Worm (Caenorhabditis elegans): ENCODE measurements around the gene F15H10.7.

Gene F15H10.7

ce11 chrV:10360186-10360585, 46.0 kb downstream of the F15H10.7 start:
- TF ChIP-seq elt-3 (tag; optimal IDR thresholded peaks at IDR 0.05), result no peak
- TF ChIP-seq nfya-1 (tag; optimal IDR thresholded peaks at IDR 0.05; ENCODE audit: insufficient read depth), result no peak
- TF ChIP-seq ceh-82 (tag; optimal IDR thresholded peaks at IDR 0.05), result no peak
- TF ChIP-seq ztf-11 (tag; optimal IDR thresholded peaks at IDR 0.05), result no peak
- no peak for TF ChIP-seq elt-1 (tag; optimal IDR thresholded peaks at IDR 0.05)
- no peak for TF ChIP-seq lin-15B (tag; optimal IDR thresholded peaks at IDR 0.05)
- no peak for TF ChIP-seq hmg-11 (tag; optimal IDR thresholded peaks at IDR 0.05)
- TF ChIP-seq unc-39 (tag; optimal IDR thresholded peaks at IDR 0.05), result no peak
- TF ChIP-seq daf-12 (tag; optimal IDR thresholded peaks at IDR 0.05), result no peak
- TF ChIP-seq mdl-1 (tag; optimal IDR thresholded peaks at IDR 0.05), result no peak
- no peak for TF ChIP-seq snpc-4 (tag; optimal IDR thresholded peaks at IDR 0.05)
- no peak for TF ChIP-seq eor-1 (tag; optimal IDR thresholded peaks at IDR 0.05)
- no peak for TF ChIP-seq fkh-10 (GFP tag; optimal IDR thresholded peaks at IDR 0.05)
- no peak for TF ChIP-seq egl-5 (tag; optimal IDR thresholded peaks at IDR 0.05)
- no peak for TF ChIP-seq unc-62 (GFP tag; optimal IDR thresholded peaks at IDR 0.05)
- TF ChIP-seq mml-1 (tag; optimal IDR thresholded peaks at IDR 0.05), result no peak
- TF ChIP-seq ceh-9 (tag; optimal IDR thresholded peaks at IDR 0.05), result no peak
- no peak for TF ChIP-seq fos-1 (tag; optimal IDR thresholded peaks at IDR 0.05)

- no peak for TF ChIP-seq ztf-11 (tag; optimal IDR thresholded peaks at IDR 0.05)
- TF ChIP-seq nhr-77 (tag; optimal IDR thresholded peaks at IDR 0.05), result no peak
Measured at ce11 chrV:10358238-10358637, 48.0 kb downstream of the F15H10.7 start, which contains the start of gene ttll-15. Gene ttll-15, plus strand, starts transcription at chrV:10358538.

ce11 chrV:10357467-10357953, 48.7 kb downstream of the F15H10.7 start, which contains the start of gene ceeh-2:
Gene ceeh-2, minus strand, starts transcription at chrV:10357903.
- TF ChIP-seq egl-5 (tag; optimal IDR thresholded peaks at IDR 0.05) (no peak), pqm-1 (tag; optimal IDR thresholded peaks at IDR 0.05) (peak; percentile 20), elt-2 (tag; optimal IDR thresholded peaks at IDR 0.05) (peak; percentile 53)

DNA sequence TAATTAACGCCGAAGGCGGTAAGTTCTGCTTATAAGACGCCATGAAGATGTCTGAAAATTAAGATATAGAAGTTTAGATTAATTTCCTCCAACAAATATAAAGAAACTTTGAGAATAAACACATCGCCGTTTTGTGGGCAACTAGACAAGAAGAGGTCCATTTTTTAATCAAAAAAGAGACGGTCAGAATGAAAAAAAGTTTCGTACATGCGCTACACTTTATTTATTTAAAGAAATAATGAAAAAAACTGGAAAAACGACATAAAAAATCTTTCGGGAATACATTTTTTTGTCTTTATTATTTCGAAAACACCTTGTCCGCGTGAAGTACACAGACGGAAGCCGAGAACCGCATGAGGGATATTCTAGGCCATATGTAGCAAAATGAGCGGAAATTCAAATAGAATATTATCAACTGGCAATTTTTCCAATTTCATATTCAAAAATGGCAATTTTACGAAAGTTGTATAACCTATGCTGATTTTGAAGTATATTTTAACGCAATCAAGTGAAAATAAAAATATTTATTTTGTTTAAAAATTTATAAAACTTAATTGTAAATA, 50.4 kb downstream of the F15H10.7 start, which contains the start of gene sluh-7:
sluh-7 (minus strand) TSS at position 51 of the 563 bp plus-strand sequence.
- TF ChIP-seq hmg-11 (tag; optimal IDR thresholded peaks at IDR 0.05) (peak; percentile 51), elt-3 (tag; optimal IDR thresholded peaks at IDR 0.05) (no peak), lsy-12 (tag; optimal IDR thresholded peaks at IDR 0.05) (peak; percentile 54), pqm-1 (tag; optimal IDR thresholded peaks at IDR 0.05) (no peak), nfya-1 (tag; optimal IDR thresholded peaks at IDR 0.05; ENCODE audit: insufficient read depth) (peak; percentile 80), ceh-9 (tag; optimal IDR thresholded peaks at IDR 0.05) (no peak), jun-1 (tag; optimal IDR thresholded peaks at IDR 0.05) (no peak), R02D3.7 (tag; optimal IDR thresholded peaks at IDR 0.05) (peak; percentile 24), ceh-28 (tag; optimal IDR thresholded peaks at IDR 0.05) (peak; percentile 5), nhr-237 (tag; optimal IDR thresholded peaks at IDR 0.05) (no peak), nhr-11 (tag; optimal IDR thresholded peaks at IDR 0.05) (no peak), ztf-4 (tag; optimal IDR thresholded peaks at IDR 0.05) (no peak), snpc-4 (tag; optimal IDR thresholded peaks at IDR 0.05) (peak; percentile 81), fos-1 (tag; optimal IDR thresholded peaks at IDR 0.05) (no peak), pha-4 (tag; optimal IDR thresholded peaks at IDR 0.05) (peak; percentile 92), fkh-2 (tag; optimal IDR thresholded peaks at IDR 0.05) (no peak), unc-39 (tag; optimal IDR thresholded peaks at IDR 0.05) (no peak), ama-1 (optimal IDR thresholded peaks at IDR 0.05) (no peak), nhr-43 (tag; optimal IDR thresholded peaks at IDR 0.05; ENCODE audit: poor library complexity, severe bottlenecking) (peak; percentile 92), elt-2 (tag; optimal IDR thresholded peaks at IDR 0.05) (peak; percentile 28), nhr-23 (tag; optimal IDR thresholded peaks at IDR 0.05) (peak; percentile 80), lin-15B (tag; optimal IDR thresholded peaks at IDR 0.05) (peak; percentile 90), tbx-2 (tag; optimal IDR thresholded peaks at IDR 0.05) (peak; percentile 36), daf-12 (tag; optimal IDR thresholded peaks at IDR 0.05) (no peak), nhr-25 (tag; optimal IDR thresholded peaks at IDR 0.05) (peak; percentile 57), elt-1 (tag; optimal IDR thresholded peaks at IDR 0.05) (no peak)
